Fruit fly (Drosophila melanogaster) whole organism, prepupa: Measurements from ENCODE around the gene TotX.

Source experiments
- Blimp-1 ChIP-seq: fragments of 200-800 bp; sonication (Bioruptor generic); optimal IDR thresholded peaks from 3 replicates; lab custom pipeline; 2017; ENCODE audit warnings: missing biosample characterization, missing genetic modification characterization, mild to moderate bottlenecking, moderate library complexity, missing genetic modification reagents
- CG10631 ChIP-seq: fragments of 200-800 bp; sonication (Bioruptor generic); optimal IDR thresholded peaks from 2 replicates; lab custom pipeline; 2016; ENCODE audit warnings: missing biosample characterization, missing genetic modification characterization
- CG10669 ChIP-seq: fragments of 200-800 bp; sonication (Bioruptor generic); optimal IDR thresholded peaks from 3 replicates; lab custom pipeline; 2018; ENCODE audit warnings: missing biosample characterization, mild to moderate bottlenecking, missing genetic modification characterization, moderate library complexity
- CG11294 ChIP-seq: fragments of 200-800 bp; sonication (Bioruptor generic); IDR thresholded peaks from 2 replicates; pipeline ENCODE4 v1.3.6; 2022; ENCODE audit warnings: missing biosample characterization, missing genetic modification characterization
- CG11762 ChIP-seq: fragments of 200-800 bp; sonication (Bioruptor generic); optimal IDR thresholded peaks from 3 replicates; lab custom pipeline; 2016; ENCODE audit warnings: missing biosample characterization, missing genetic modification characterization; ENCODE audit not compliant: insufficient read depth
- CG15336 ChIP-seq: fragments of 200-800 bp; sonication (Bioruptor generic); IDR thresholded peaks from 2 replicates; pipeline ENCODE4 v1.3.6; 2022; ENCODE audit warnings: missing biosample characterization, missing genetic modification characterization
- CG1621 ChIP-seq: fragments of 200-800 bp; sonication (Bioruptor generic); optimal IDR thresholded peaks from 3 replicates; lab custom pipeline; 2018; ENCODE audit warnings: missing biosample characterization, mild to moderate bottlenecking, missing genetic modification characterization
- CG16779 ChIP-seq: fragments of 200-800 bp; sonication (Bioruptor generic); optimal IDR thresholded peaks from 3 replicates; lab custom pipeline; 2017; ENCODE audit warnings: missing biosample characterization, mild to moderate bottlenecking, missing genetic modification characterization
- CG31627 ChIP-seq: fragments of 200-800 bp; sonication (Bioruptor generic); optimal IDR thresholded peaks from 3 replicates; lab custom pipeline; 2016; ENCODE audit warnings: missing biosample characterization, missing genetic modification characterization
- CG6276 ChIP-seq: fragments of 200-800 bp; sonication (Bioruptor generic); optimal IDR thresholded peaks from 2 replicates; lab custom pipeline; 2017; ENCODE audit warnings: missing biosample characterization, mild to moderate bottlenecking, missing genetic modification characterization
- CG6808 ChIP-seq: fragments of 200-800 bp; sonication (Bioruptor generic); optimal IDR thresholded peaks from 3 replicates; lab custom pipeline; 2017; ENCODE audit warnings: missing biosample characterization, missing genetic modification characterization, mild to moderate bottlenecking, moderate library complexity, missing genetic modification reagents
- CG7368 ChIP-seq: fragments of 200-800 bp; sonication (Bioruptor generic); optimal IDR thresholded peaks from 3 replicates; lab custom pipeline; 2016; ENCODE audit warnings: missing biosample characterization, missing genetic modification characterization
- CG8119 ChIP-seq: fragments of 200-800 bp; sonication (Bioruptor generic); IDR thresholded peaks from 3 replicates; pipeline ENCODE4 v1.3.6; 2022; ENCODE audit warnings: missing biosample characterization, missing genetic modification characterization
- CG8632 ChIP-seq: fragments of 200-800 bp; sonication (Bioruptor generic); optimal IDR thresholded peaks from 3 replicates; lab custom pipeline; 2016; ENCODE audit warnings: missing biosample characterization, missing genetic modification characterization
- Eip75B ChIP-seq: fragments of 200-800 bp; sonication (Bioruptor generic); optimal IDR thresholded peaks from 3 replicates; lab custom pipeline; 2016; ENCODE audit warnings: missing biosample characterization, missing genetic modification characterization
- Eip78C ChIP-seq: fragments of 200-800 bp; sonication (Bioruptor generic); peaks from one replicate; lab custom pipeline; 2016; ENCODE audit warnings: missing biosample characterization, missing genetic modification characterization
- Eip93F ChIP-seq: fragments of 200-800 bp; sonication (Bioruptor generic); optimal IDR thresholded peaks from 2 replicates; lab custom pipeline; 2016; ENCODE audit warnings: missing biosample characterization, mild to moderate bottlenecking, missing genetic modification characterization
- Ets21C ChIP-seq: fragments of 200-800 bp; sonication (Bioruptor generic); optimal IDR thresholded peaks from 3 replicates; lab custom pipeline; 2016; ENCODE audit warnings: missing biosample characterization, missing genetic modification characterization
- Ets96B ChIP-seq: fragments of 200-800 bp; optimal IDR thresholded peaks from 2 replicates; lab custom pipeline; 2019; ENCODE audit warnings: missing biosample characterization, mild to moderate bottlenecking, missing genetic modification characterization, moderate library complexity
- Hr38 ChIP-seq: sonication (Bioruptor generic); optimal IDR thresholded peaks from 2 replicates; lab custom pipeline; 2016; ENCODE audit warnings: missing biosample characterization, missing genetic modification characterization
- Hr39 ChIP-seq: fragments of 200-800 bp; sonication (Bioruptor generic); optimal IDR thresholded peaks from 2 replicates; lab custom pipeline; 2016; ENCODE audit warnings: missing biosample characterization, missing genetic modification characterization
- Lpt ChIP-seq: fragments of 200-800 bp; sonication (Bioruptor generic); optimal IDR thresholded peaks from 3 replicates; lab custom pipeline; 2016; ENCODE audit warnings: missing biosample characterization, missing genetic modification characterization
- OdsH ChIP-seq: fragments of 200-800 bp; sonication (Bioruptor generic); optimal IDR thresholded peaks from 3 replicates; lab custom pipeline; 2016; ENCODE audit warnings: missing biosample characterization, missing genetic modification characterization
- Sox102F ChIP-seq: fragments of 200-800 bp; sonication (Bioruptor generic); optimal IDR thresholded peaks from 2 replicates; lab custom pipeline; 2016; ENCODE audit warnings: missing biosample characterization, mild to moderate bottlenecking, missing genetic modification characterization
- Sox15 ChIP-seq: fragments of 200-800 bp; sonication (Bioruptor generic); optimal IDR thresholded peaks from 3 replicates; lab custom pipeline; 2016; ENCODE audit warnings: missing biosample characterization, missing genetic modification characterization
- achi ChIP-seq: fragments of 200-800 bp; sonication (Bioruptor generic); optimal IDR thresholded peaks from 3 replicates; lab custom pipeline; 2016; ENCODE audit warnings: missing biosample characterization, missing genetic modification characterization
- dac ChIP-seq: fragments of 200-800 bp; sonication (Bioruptor generic); optimal IDR thresholded peaks from 2 replicates; lab custom pipeline; 2017; ENCODE audit warnings: missing biosample characterization, mild to moderate bottlenecking, missing genetic modification characterization
- dsx ChIP-seq: fragments of 200-800 bp; optimal IDR thresholded peaks from 3 replicates; lab custom pipeline; 2019; ENCODE audit warnings: missing biosample characterization, mild to moderate bottlenecking, missing genetic modification characterization, moderate library complexity; ENCODE audit not compliant: poor library complexity, severe bottlenecking
- eg ChIP-seq: fragments of 200-800 bp; sonication (Bioruptor generic); IDR thresholded peaks from 3 replicates; pipeline ENCODE4 v1.3.6; 2022; ENCODE audit warnings: missing biosample characterization, missing genetic modification characterization
- esn ChIP-seq: fragments of 200-800 bp; sonication (Bioruptor generic); optimal IDR thresholded peaks from 2 replicates; lab custom pipeline; 2016; ENCODE audit warnings: missing biosample characterization, mild to moderate bottlenecking, missing genetic modification characterization, moderate library complexity
- fd85E ChIP-seq: fragments of 200-800 bp; sonication (Bioruptor generic); optimal IDR thresholded peaks from 3 replicates; lab custom pipeline; 2016; ENCODE audit warnings: missing biosample characterization, missing genetic modification characterization
- fkh ChIP-seq: fragments of 200-800 bp; sonication (Bioruptor generic); optimal IDR thresholded peaks from 3 replicates; lab custom pipeline; 2017; ENCODE audit warnings: missing biosample characterization, mild to moderate bottlenecking, missing genetic modification characterization, moderate library complexity
- svp ChIP-seq: fragments of 200-800 bp; sonication (Bioruptor generic); peaks from one replicate; lab custom pipeline; 2016; ENCODE audit warnings: missing biosample characterization, missing genetic modification characterization

TotX gene

DNA sequence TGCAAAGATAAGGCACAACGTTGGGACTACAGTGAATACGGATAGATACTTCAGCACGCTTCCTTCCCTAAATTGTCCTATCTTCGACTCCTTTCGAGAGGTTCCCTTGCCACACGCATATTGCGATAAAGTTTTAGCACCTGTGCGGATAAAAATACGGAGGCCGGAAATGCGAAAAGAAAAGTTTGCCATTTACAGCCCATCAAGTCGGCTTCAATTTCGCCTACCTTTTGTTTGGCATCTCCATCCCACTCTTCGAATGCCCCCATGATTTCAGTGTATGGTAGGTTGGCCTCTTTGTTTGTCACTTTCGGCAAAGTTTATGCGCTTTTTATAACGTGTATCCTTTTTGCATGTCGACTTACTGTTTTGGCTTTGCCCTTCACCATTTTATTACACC, 28.6 kb downstream of the TotX start:
- no peak for TF ChIP-seq CG6276 (GFP tag; lab: Kevin White, UChicago)
- TF ChIP-seq CG8119 (GFP tag; lab: Robert Waterston, UW): no peak
- TF ChIP-seq CG10669 (GFP tag; lab: Kevin White, UChicago): no peak
- no peak for TF ChIP-seq CG11294 (GFP tag; lab: Robert Waterston, UW)
- TF ChIP-seq CG15336 (GFP tag; lab: Robert Waterston, UW): no peak
- no peak for TF ChIP-seq CG10631 (GFP tag; lab: Kevin White, UChicago)
- no peak for TF ChIP-seq OdsH (GFP tag; lab: Kevin White, UChicago)
- no peak for TF ChIP-seq Hr39 (GFP tag; lab: Kevin White, UChicago)
- TF ChIP-seq fd85E (GFP tag; lab: Kevin White, UChicago): no peak

- TF ChIP-seq dac (GFP tag; lab: Kevin White, UChicago) (no peak), svp (peak; percentile 53)
Observed at dm6 chr3R:20873638-20874037, 31.7 kb downstream of the TotX start, which contains the start of gene TotB. TSS of gene TotB (plus strand) at chr3R:20873938.

DNA sequence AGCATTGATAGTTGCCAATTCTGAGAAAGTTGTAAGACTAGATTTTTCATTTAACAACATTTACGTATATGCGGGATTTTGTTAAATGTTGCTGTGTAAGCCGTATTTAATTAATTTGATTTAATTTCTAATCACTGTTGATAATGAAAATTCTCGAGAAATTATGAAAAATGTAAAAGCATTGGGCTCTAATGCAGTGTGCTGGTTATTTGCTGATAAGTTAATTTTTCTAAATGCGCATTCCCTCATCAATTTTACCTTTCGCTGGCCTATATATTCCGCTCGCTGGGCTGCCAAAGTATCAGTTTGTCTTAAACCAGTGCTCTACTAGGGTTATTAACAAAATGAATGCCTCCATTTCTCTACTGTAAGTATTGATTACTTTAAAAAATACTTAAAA, 32.6 kb downstream of the TotX start, which contains the start of gene TotC:
TotC (plus strand) TSS at position 301 of the 400 bp plus-strand sequence.
- TF ChIP-seq CG31627 (GFP tag; lab: Kevin White, UChicago): no peak
- TF ChIP-seq Eip75B: no peak
- TF ChIP-seq CG6808 (GFP tag; lab: Kevin White, UChicago): no peak
- no peak for TF ChIP-seq CG8632 (GFP tag; lab: Kevin White, UChicago)
- TF ChIP-seq achi (GFP tag; lab: Kevin White, UChicago): no peak
- no peak for TF ChIP-seq CG16779
- no peak for TF ChIP-seq CG11762
- TF ChIP-seq CG15336 (GFP tag; lab: Robert Waterston, UW): no peak
- TF ChIP-seq Lpt (GFP tag; lab: Kevin White, UChicago): no peak
- no peak for TF ChIP-seq Eip78C (GFP tag; lab: Kevin White, UChicago)
- no peak for TF ChIP-seq fkh (GFP tag; lab: Kevin White, UChicago)

DNA sequence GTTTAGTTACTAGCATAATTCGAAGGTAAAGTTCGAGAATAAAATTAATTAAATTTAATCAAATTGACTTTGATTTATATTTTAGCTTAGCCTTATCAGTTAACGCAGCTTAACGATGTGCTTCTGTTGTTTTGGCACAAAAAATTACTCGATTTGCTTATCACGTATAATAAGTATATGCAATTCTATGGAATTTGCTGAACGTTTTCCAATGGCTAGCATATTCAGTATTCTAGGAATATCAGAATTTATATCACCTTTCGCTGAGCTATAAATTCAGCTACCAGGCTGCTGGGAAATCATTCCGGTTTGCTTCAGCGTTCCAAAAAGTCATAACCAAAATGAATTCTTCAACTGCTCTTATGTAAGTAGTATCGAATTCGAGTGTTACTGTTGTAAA, 34.6 kb downstream of the TotX start, which contains the start of gene TotA:
TotA (plus strand) TSS at position 301 of the 400 bp plus-strand sequence.
- TF ChIP-seq Eip75B (no peak), CG15336 (GFP tag; lab: Robert Waterston, UW) (no peak), dac (GFP tag; lab: Kevin White, UChicago) (no peak), Eip93F (GFP tag; lab: Kevin White, UChicago) (no peak), dsx (GFP tag; lab: Kevin White, UChicago) (no peak), eg (GFP tag; lab: Robert Waterston, UW) (no peak), CG6808 (GFP tag; lab: Kevin White, UChicago) (no peak), CG8632 (GFP tag; lab: Kevin White, UChicago) (no peak)

- TF ChIP-seq CG15336 (GFP tag; lab: Robert Waterston, UW): no peak
- TF ChIP-seq CG10669 (GFP tag; lab: Kevin White, UChicago): no peak
- TF ChIP-seq CG7368 (GFP tag; lab: Kevin White, UChicago): peak; percentile 27
- peak; percentile 38 for TF ChIP-seq achi (GFP tag; lab: Kevin White, UChicago)
Observed at dm6 chr3R:20866204-20866603, 39.1 kb downstream of the TotX start, which contains the start of gene KaiR1D. TSS of gene KaiR1D (minus strand) at chr3R:20866231.

dm6 chr3R:20859845-20860244, 45.5 kb downstream of the TotX start, which contains the start of gene Ir93a:
TSS of gene Ir93a (minus strand) at chr3R:20859945.
- TF ChIP-seq Sox102F (GFP tag; lab: Kevin White, UChicago) (no peak), Ets96B (tag; lab: Kevin White, UChicago) (no peak), CG1621 (tag; lab: Kevin White, UChicago) (no peak), Ets21C (no peak), dac (GFP tag; lab: Kevin White, UChicago) (no peak), Sox15 (GFP tag; lab: Kevin White, UChicago) (no peak), fkh (GFP tag; lab: Kevin White, UChicago) (no peak), esn (GFP tag; lab: Kevin White, UChicago) (no peak), Blimp-1 (GFP tag; lab: Kevin White, UChicago) (no peak), Hr38 (GFP tag; lab: Kevin White, UChicago) (no peak)
- TF ChIP-seq, all 60 proteins: peak for 0
